Fruit fly (Drosophila melanogaster) whole organism, embryonic: ENCODE data around the gene asp.

Source experiments
- Asciz ChIP-seq: fragments of 200-800 bp; sonication (Bioruptor generic); optimal IDR thresholded peaks from 2 replicates; lab custom pipeline; 2017; ENCODE audit warnings: missing biosample characterization, mild to moderate bottlenecking, missing genetic modification characterization, missing genetic modification reagents
- B-H1 ChIP-seq: fragments of 200-800 bp; sonication (Bioruptor generic); IDR thresholded peaks from 3 replicates; pipeline ENCODE4 v1.3.6; 2022; ENCODE audit warnings: missing biosample characterization, missing genetic modification characterization
- Blimp-1 ChIP-seq: fragments of 200-800 bp; sonication (Bioruptor generic); optimal IDR thresholded peaks from 3 replicates; lab custom pipeline; 2018; ENCODE audit warnings: missing biosample characterization, missing genetic modification characterization, mild to moderate bottlenecking, moderate library complexity, missing genetic modification reagents
- Bteb2 ChIP-seq: fragments of 200-800 bp; sonication (Bioruptor generic); optimal IDR thresholded peaks from 2 replicates; lab custom pipeline; 2016; ENCODE audit warnings: missing biosample characterization, missing genetic modification characterization
- CG10543 ChIP-seq: fragments of 200-800 bp; sonication (Bioruptor generic); optimal IDR thresholded peaks from 3 replicates; lab custom pipeline; 2017; ENCODE audit warnings: missing biosample characterization, mild to moderate bottlenecking, missing genetic modification characterization, moderate library complexity
- CG11247 ChIP-seq: fragments of 200-800 bp; sonication (Bioruptor generic); IDR thresholded peaks from 2 replicates; pipeline ENCODE4 v1.3.6; 2022; ENCODE audit warnings: missing biosample characterization, missing genetic modification characterization
- CG1233 ChIP-seq: fragments of 200-800 bp; sonication (Bioruptor generic); optimal IDR thresholded peaks from 4 replicates; lab custom pipeline; 2018; ENCODE audit warnings: missing biosample characterization, mild to moderate bottlenecking, missing genetic modification characterization
- CG12769 ChIP-seq: fragments of 200-800 bp; sonication (Bioruptor generic); optimal IDR thresholded peaks from 2 replicates; lab custom pipeline; 2019; ENCODE audit warnings: missing biosample characterization, mild to moderate bottlenecking, missing genetic modification characterization, moderate library complexity
- CG15073 ChIP-seq: fragments of 200-800 bp; sonication (Bioruptor generic); optimal IDR thresholded peaks from 2 replicates; lab custom pipeline; 2016; ENCODE audit warnings: missing biosample characterization, missing genetic modification characterization
- CG17912 ChIP-seq: fragments of 200-800 bp; sonication (Bioruptor generic); optimal IDR thresholded peaks from 2 replicates; lab custom pipeline; 2018; ENCODE audit warnings: missing biosample characterization, mild to moderate bottlenecking, missing genetic modification characterization
- CG18764 ChIP-seq: fragments of 200-800 bp; sonication (Bioruptor generic); optimal IDR thresholded peaks from 3 replicates; lab custom pipeline; 2016; ENCODE audit warnings: missing biosample characterization, missing genetic modification characterization
- CG3281 ChIP-seq: fragments of 200-800 bp; sonication (Bioruptor generic); optimal IDR thresholded peaks from 3 replicates; lab custom pipeline; 2017; ENCODE audit warnings: missing biosample characterization, mild to moderate bottlenecking, missing genetic modification characterization
- CG3407 ChIP-seq: fragments of 200-800 bp; sonication (Bioruptor generic); optimal IDR thresholded peaks from 2 replicates; lab custom pipeline; 2018; ENCODE audit warnings: missing biosample characterization, mild to moderate bottlenecking, missing genetic modification characterization
- CG34422 ChIP-seq: fragments of 200-800 bp; sonication (Bioruptor generic); IDR thresholded peaks from 3 replicates; pipeline ENCODE4 v1.3.6; 2022; ENCODE audit warnings: missing biosample characterization, missing genetic modification characterization
- CG4282 ChIP-seq: fragments of 200-800 bp; sonication (Bioruptor generic); optimal IDR thresholded peaks from 2 replicates; lab custom pipeline; 2016; ENCODE audit warnings: missing biosample characterization, missing genetic modification characterization
- CG6272 ChIP-seq: fragments of 200-800 bp; sonication (Bioruptor generic); IDR thresholded peaks from 2 replicates; pipeline ENCODE4 v1.3.6; 2022; ENCODE audit warnings: missing biosample characterization, missing genetic modification characterization
- CG7372 ChIP-seq: fragments of 200-800 bp; sonication (Bioruptor generic); IDR thresholded peaks from 2 replicates; pipeline ENCODE4 v1.3.6; 2022; ENCODE audit warnings: missing biosample characterization, missing genetic modification characterization
- CG7786 ChIP-seq: fragments of 200-800 bp; sonication (Bioruptor generic); optimal IDR thresholded peaks from 2 replicates; lab custom pipeline; 2016; ENCODE audit warnings: missing biosample characterization, missing genetic modification characterization
- CTCF ChIP-seq: fragments of 200-800 bp; sonication (Bioruptor generic); optimal IDR thresholded peaks from 2 replicates; lab custom pipeline; 2017; ENCODE audit warnings: missing biosample characterization, mild to moderate bottlenecking, missing genetic modification characterization, moderate library complexity
- CrebB ChIP-seq: fragments of 200-800 bp; sonication (Bioruptor generic); optimal IDR thresholded peaks from 3 replicates; lab custom pipeline; 2018; ENCODE audit warnings: missing biosample characterization, mild to moderate bottlenecking, missing genetic modification characterization
- Dbx ChIP-seq: fragments of 200-800 bp; sonication (Bioruptor generic); IDR thresholded peaks from 3 replicates; pipeline ENCODE4 v1.3.6; 2022; ENCODE audit warnings: missing biosample characterization, missing genetic modification characterization
- Dref ChIP-seq: fragments of 200-800 bp; sonication (Bioruptor generic); IDR thresholded peaks from 2 replicates; pipeline ENCODE4 v1.3.6; 2022; ENCODE audit warnings: missing biosample characterization, missing genetic modification characterization
- E2f1 ChIP-seq: fragments of 200-800 bp; sonication (Bioruptor generic); IDR thresholded peaks from 2 replicates; pipeline ENCODE4 v1.3.6; 2022; ENCODE audit warnings: missing biosample characterization, missing genetic modification characterization
- Hand ChIP-seq: fragments of 200-800 bp; sonication (Bioruptor generic); optimal IDR thresholded peaks from 2 replicates; lab custom pipeline; 2017; ENCODE audit warnings: mild to moderate bottlenecking, missing biosample characterization, missing genetic modification reagents, missing genetic modification characterization
- Hey ChIP-seq: fragments of 200-800 bp; sonication (Bioruptor generic); optimal IDR thresholded peaks from 3 replicates; lab custom pipeline; 2018; ENCODE audit warnings: missing biosample characterization, mild to moderate bottlenecking, missing genetic modification characterization
- Hsf ChIP-seq: fragments of 200-800 bp; sonication (Bioruptor generic); optimal IDR thresholded peaks from 3 replicates; lab custom pipeline; 2016; ENCODE audit warnings: missing biosample characterization, missing genetic modification characterization
- MBD-R2 ChIP-seq: fragments of 200-800 bp; sonication (Bioruptor generic); IDR thresholded peaks from 2 replicates; pipeline ENCODE4 v1.3.6; 2022; ENCODE audit warnings: missing biosample characterization, missing genetic modification characterization
- Opbp ChIP-seq: fragments of 200-800 bp; sonication (Bioruptor generic); IDR thresholded peaks from 3 replicates; pipeline ENCODE4 v1.3.6; 2022; ENCODE audit warnings: missing biosample characterization, missing genetic modification characterization; ENCODE audit not compliant: partially characterized antibody
- Spps ChIP-seq: fragments of 200-800 bp; sonication (Bioruptor generic); optimal IDR thresholded peaks from 2 replicates; lab custom pipeline; 2018; ENCODE audit warnings: missing biosample characterization, mild to moderate bottlenecking, missing genetic modification characterization
- Sry-β ChIP-seq: fragments of 200-800 bp; sonication (Bioruptor generic); optimal IDR thresholded peaks from 2 replicates; lab custom pipeline; 2018; ENCODE audit warnings: missing biosample characterization, mild to moderate bottlenecking, missing genetic modification characterization, moderate library complexity
- al ChIP-seq: fragments of 200-800 bp; sonication (Bioruptor generic); IDR thresholded peaks from 2 replicates; pipeline ENCODE4 v1.3.6; 2022; ENCODE audit warnings: missing biosample characterization, missing genetic modification characterization
- ap ChIP-seq: fragments of 200-800 bp; sonication (Bioruptor generic); IDR thresholded peaks from 2 replicates; pipeline ENCODE4 v1.3.6; 2022; ENCODE audit warnings: missing biosample characterization, missing genetic modification characterization
- ash1 ChIP-seq: fragments of 200-800 bp; sonication (Bioruptor generic); optimal IDR thresholded peaks from 2 replicates; lab custom pipeline; 2018; ENCODE audit warnings: missing biosample characterization, mild to moderate bottlenecking, missing genetic modification characterization
- cad ChIP-seq: fragments of >200 bp; optimal IDR thresholded peaks from 2 replicates; lab custom pipeline; 2017; ENCODE audit warnings: missing biosample characterization, missing genetic modification characterization
- crol ChIP-seq: fragments of 200-800 bp; sonication (Bioruptor generic); IDR thresholded peaks from 2 replicates; pipeline ENCODE4 v1.3.6; 2022; ENCODE audit warnings: missing biosample characterization, missing genetic modification characterization
- danr ChIP-seq: fragments of 200-800 bp; sonication (Bioruptor generic); IDR thresholded peaks from 2 replicates; pipeline ENCODE4 v1.3.6; 2022; ENCODE audit warnings: missing biosample characterization, missing genetic modification characterization
- emc ChIP-seq: fragments of 200-800 bp; sonication (Bioruptor generic); optimal IDR thresholded peaks from 2 replicates; lab custom pipeline; 2016; ENCODE audit warnings: missing biosample characterization, missing genetic modification characterization
- ewg ChIP-seq: fragments of 200-800 bp; sonication (Bioruptor generic); optimal IDR thresholded peaks from 3 replicates; lab custom pipeline; 2017; ENCODE audit warnings: mild to moderate bottlenecking, missing biosample characterization, missing genetic modification reagents, missing genetic modification characterization
- eyg ChIP-seq: fragments of 200-800 bp; sonication (Bioruptor generic); optimal IDR thresholded peaks from 3 replicates; lab custom pipeline; 2016; ENCODE audit warnings: missing biosample characterization, missing genetic modification characterization
- fd64A ChIP-seq: fragments of 200-800 bp; sonication (Bioruptor generic); optimal IDR thresholded peaks from 3 replicates; lab custom pipeline; 2018; ENCODE audit warnings: missing biosample characterization, mild to moderate bottlenecking, missing genetic modification characterization
- fru ChIP-seq: fragments of >200 bp; optimal IDR thresholded peaks from 2 replicates; lab custom pipeline; 2017
- fu2 ChIP-seq: fragments of 200-800 bp; sonication (Bioruptor generic); optimal IDR thresholded peaks from 2 replicates; lab custom pipeline; 2016; ENCODE audit warnings: missing biosample characterization, missing genetic modification characterization
- gce ChIP-seq: fragments of 200-800 bp; sonication (Bioruptor generic); IDR thresholded peaks from 3 replicates; pipeline ENCODE4 v1.3.6; 2022; ENCODE audit warnings: missing biosample characterization, missing genetic modification characterization
- gem ChIP-seq: fragments of 200-800 bp; sonication (Bioruptor generic); optimal IDR thresholded peaks from 2 replicates; lab custom pipeline; 2019; ENCODE audit warnings: missing biosample characterization, mild to moderate bottlenecking, missing genetic modification characterization, moderate library complexity
- hb ChIP-seq: fragments of 200-800 bp; sonication (Bioruptor generic); IDR thresholded peaks from 3 replicates; pipeline ENCODE4 v1.3.6; 2022; ENCODE audit warnings: missing biosample characterization, missing genetic modification characterization; ENCODE audit not compliant: partially characterized antibody
- pan ChIP-seq, 4 experiments: fragments of >200 bp in 3 of 4; fragments of 200-800 bp in 1 of 4; sonication (Bioruptor generic) in 1 of 4; optimal IDR thresholded peaks in 3 of 4; IDR thresholded peaks in 1 of 4; 2 replicates each; pipeline versions ENCODE4 v1.3.6 to Lab custom; 2017 to 2022; ENCODE audit warnings: missing biosample characterization in 2 of 4, missing genetic modification characterization in 2 of 4, mixed read lengths in 1 of 4
- ro ChIP-seq: fragments of 200-800 bp; sonication (Bioruptor generic); IDR thresholded peaks from 2 replicates; pipeline ENCODE4 v1.3.6; 2022; ENCODE audit warnings: missing biosample characterization, missing genetic modification characterization
- run ChIP-seq: fragments of 200-800 bp; sonication (Bioruptor generic); optimal IDR thresholded peaks from 3 replicates; lab custom pipeline; 2018; ENCODE audit warnings: missing biosample characterization, mild to moderate bottlenecking, missing genetic modification characterization
- slp2 ChIP-seq: fragments of 200-800 bp; sonication (Bioruptor generic); optimal IDR thresholded peaks from 2 replicates; lab custom pipeline; 2016; ENCODE audit warnings: missing biosample characterization, missing genetic modification characterization
- tx ChIP-seq: fragments of 200-800 bp; sonication (Bioruptor generic); optimal IDR thresholded peaks from 2 replicates; lab custom pipeline; 2016; ENCODE audit warnings: missing biosample characterization, missing genetic modification characterization

asp gene

dm6 chr3R:24768538-24769401 lies 15.1 kb downstream of the asp start, which contains the start of gene CG13631 (continued):
- TF ChIP-seq CG4282 (GFP tag; lab: Kevin White, UChicago): peak; percentile 60
- TF ChIP-seq Hsf (GFP tag; lab: Kevin White, UChicago): peak; percentile 96
- TF ChIP-seq hb: no peak
- peak; percentile 64 for TF ChIP-seq fu2 (GFP tag; lab: Kevin White, UChicago)
- TF ChIP-seq fd64A: peak; percentile 90
- peak; percentile 85 for TF ChIP-seq Bteb2 (GFP tag; lab: Kevin White, UChicago)
- peak; percentile 91 for TF ChIP-seq E2f1 (GFP tag; lab: Robert Waterston, UW)
- peak; percentile 90 for TF ChIP-seq CG18764 (GFP tag; lab: Kevin White, UChicago)
- peak; percentile 29; the same call in 1 of the 2 replicates for TF ChIP-seq MBD-R2 (GFP tag; lab: Robert Waterston, UW)
- no peak for TF ChIP-seq ash1
- TF ChIP-seq CG10543 (GFP tag; lab: Kevin White, UChicago): peak; percentile 55
- peak; percentile 90 for TF ChIP-seq CG1233 (GFP tag; lab: Kevin White, UChicago)
- peak; percentile 98 for TF ChIP-seq gem (tag; lab: Kevin White, UChicago)
- TF ChIP-seq slp2: peak; percentile 97
- TF ChIP-seq tx (GFP tag; lab: Kevin White, UChicago): peak; percentile 91
- TF ChIP-seq Asciz (GFP tag; lab: Kevin White, UChicago): peak; percentile 96
- peak; percentile 95 for TF ChIP-seq Spps (tag; lab: Kevin White, UChicago)
- peak; percentile 39 for TF ChIP-seq Hand (GFP tag; lab: Kevin White, UChicago)
- TF ChIP-seq ap (GFP tag; lab: Robert Waterston, UW): peak; percentile 90
- peak; percentile 51 for TF ChIP-seq Hey
- peak; percentile 96 for TF ChIP-seq ewg (GFP tag; lab: Kevin White, UChicago)
- TF ChIP-seq Dbx: no peak
- peak; percentile 87 for TF ChIP-seq B-H1 (GFP tag; lab: Robert Waterston, UW)
- peak; percentile 96 for TF ChIP-seq Blimp-1
- no peak for TF ChIP-seq Dref (GFP tag; lab: Robert Waterston, UW)
- TF ChIP-seq CG12769 (tag; lab: Kevin White, UChicago): peak; percentile 26
- peak; percentile 84 for TF ChIP-seq eyg (GFP tag; lab: Kevin White, UChicago)
- TF ChIP-seq CG6272 (GFP tag; lab: Robert Waterston, UW): peak; percentile 86
- TF ChIP-seq CrebB: peak; percentile 76
- TF ChIP-seq CG3407 (GFP tag; lab: Kevin White, UChicago): peak; percentile 95
- TF ChIP-seq danr (GFP tag; lab: Robert Waterston, UW): peak; percentile 84
- peak; percentile 88 for TF ChIP-seq CG7786 (GFP tag; lab: Kevin White, UChicago)
- TF ChIP-seq CG7372 (GFP tag; lab: Robert Waterston, UW): peak; percentile 83
- peak; percentile 68 for TF ChIP-seq Sry-β (GFP tag; lab: Kevin White, UChicago)
- TF ChIP-seq CG17912 (GFP tag; lab: Kevin White, UChicago): peak; percentile 50
- peak; percentile 97 for TF ChIP-seq crol (GFP tag; lab: Robert Waterston, UW)
- TF ChIP-seq ro (GFP tag; lab: Robert Waterston, UW): peak; percentile 90
- TF ChIP-seq CG15073 (GFP tag; lab: Kevin White, UChicago): peak; percentile 82
- TF ChIP-seq CG3281 (GFP tag; lab: Kevin White, UChicago): peak; percentile 72
- TF ChIP-seq gce: peak; percentile 84
- peak; percentile 62 for TF ChIP-seq CTCF (GFP tag; lab: Kevin White, UChicago)
- no peak for TF ChIP-seq pan (optimal IDR thresholded peaks at IDR 0.05; lab: Kevin White, UChicago)
- peak in 1 of 2 experiments; percentile 89 for TF ChIP-seq pan (GFP tag; optimal IDR thresholded peaks at IDR 0.05 in 1 of 2, IDR thresholded peaks at IDR 0.05 in 1 of 2)
- TF ChIP-seq emc (GFP tag; lab: Kevin White, UChicago): peak; percentile 10
- TF ChIP-seq cad: no peak
- no peak for TF ChIP-seq fru (lab: Kevin White, UChicago)
- TF ChIP-seq al (GFP tag; lab: Robert Waterston, UW): 0 out of 2 replicates have a peak, but pooled peaks have one; percentile 16
- TF ChIP-seq run (tag; lab: Kevin White, UChicago): peak; percentile 91
- peak; percentile 88; the same call in 2 of the 3 replicates for TF ChIP-seq CG34422
- no peak for TF ChIP-seq Opbp (GFP tag; lab: Robert Waterston, UW)
- TF ChIP-seq CG11247 (GFP tag; lab: Robert Waterston, UW): peak; percentile 74
